Fruit fly (Drosophila melanogaster): ENCODE data around the gene CG15212.

dm6 chr3L:5180968-5181612 is 49.7 kb downstream of the CG15212 start:
- TF ChIP-seq CG7101 (tag; optimal IDR thresholded peaks at IDR 0.05) (peak; percentile 7), CG1620 (GFP tag; optimal IDR thresholded peaks at IDR 0.05) (no peak), Hr96 (GFP tag; optimal IDR thresholded peaks at IDR 0.05) (no peak)
